Fruit fly (Drosophila melanogaster) whole organism, adult: Measurements from ENCODE around the gene Ziz.

Experiments
- CG11617 ChIP-seq: fragments of 200-800 bp; sonication (Bioruptor generic); optimal IDR thresholded peaks from 2 replicates; lab custom pipeline; 2017; ENCODE audit warnings: mild to moderate bottlenecking, missing biosample characterization, missing genetic modification reagents, missing genetic modification characterization
- CG1620 ChIP-seq: fragments of 200-800 bp; sonication (Bioruptor generic); optimal IDR thresholded peaks from 2 replicates; lab custom pipeline; 2016; ENCODE audit warnings: missing biosample characterization, missing genetic modification characterization
- CG5204 ChIP-seq: fragments of 200-800 bp; sonication (Bioruptor generic); optimal IDR thresholded peaks from 2 replicates; lab custom pipeline; 2016; ENCODE audit warnings: missing biosample characterization, missing genetic modification characterization
- CG7045 ChIP-seq: fragments of 200-800 bp; sonication (Bioruptor generic); optimal IDR thresholded peaks from 2 replicates; lab custom pipeline; 2017; ENCODE audit warnings: missing biosample characterization, mild to moderate bottlenecking, missing genetic modification characterization
- bab1 ChIP-seq: fragments of 200-800 bp; sonication (Bioruptor generic); optimal IDR thresholded peaks from 3 replicates; lab custom pipeline; 2019; ENCODE audit warnings: missing biosample characterization, mild to moderate bottlenecking, missing genetic modification characterization, moderate library complexity

- TF ChIP-seq CG1620 (GFP tag; lab: Kevin White, UChicago), result no peak
- no peak for TF ChIP-seq CG5204 (GFP tag; lab: Kevin White, UChicago)
- TF ChIP-seq CG11617, result no peak
- no peak for TF ChIP-seq bab1 (GFP tag; lab: Kevin White, UChicago)
- TF ChIP-seq CG7045 (GFP tag; lab: Kevin White, UChicago), result no peak
Measured at dm6 chr2L:7507447-7507846, 11.3 kb upstream of the Ziz start.
